Fruit fly (Drosophila melanogaster) whole organism: ENCODE measurements around the gene GstT4.

ENCODE experiments used
- CG8478 ChIP-seq: fragments of >200 bp; optimal IDR thresholded peaks from 2 replicates; lab custom pipeline; 2018; ENCODE audit warnings: inconsistent platforms
- Dll ChIP-seq: fragments of >200 bp; optimal IDR thresholded peaks from 2 replicates; lab custom pipeline; 2017
- EcR ChIP-seq, 2 experiments: fragments of >200 bp; optimal IDR thresholded peaks; 2 replicates each; lab custom pipeline; 2017; ENCODE audit warnings: missing biosample characterization in 2 of 2, missing genetic modification characterization in 2 of 2, missing genetic modification reagents in 2 of 2
- pan ChIP-seq: fragments of >200 bp; optimal IDR thresholded peaks from 2 replicates; lab custom pipeline; 2017
- psq ChIP-seq: fragments of >200 bp; optimal IDR thresholded peaks from 2 replicates; lab custom pipeline; 2017
- usp ChIP-seq: fragments of >200 bp; optimal IDR thresholded peaks from 2 replicates; lab custom pipeline; 2017; ENCODE audit warnings: missing biosample characterization, missing genetic modification characterization, mixed read lengths

DNA sequence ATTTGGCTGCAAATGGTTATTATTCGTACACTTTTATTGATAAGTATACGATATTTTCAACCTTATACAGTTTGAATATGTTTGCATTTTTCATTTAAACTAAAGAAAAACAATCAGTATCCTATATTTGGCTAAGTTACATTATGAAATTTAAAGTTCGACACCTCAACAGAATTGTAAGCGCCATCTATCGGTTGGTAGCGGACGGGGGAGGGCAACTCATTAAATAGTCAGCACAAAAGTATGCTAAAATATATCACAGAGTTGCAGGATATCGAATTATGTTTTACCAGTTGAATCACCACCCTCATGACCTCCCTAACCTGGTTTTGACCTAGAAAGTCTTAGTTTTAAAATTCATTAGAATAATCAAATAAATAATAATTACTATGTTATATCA lies 3.3 kb upstream of the GstT4 start:
- no peak for TF ChIP-seq Dll (lab: Kevin White, UChicago)
- TF ChIP-seq CG8478 (lab: Kevin White, UChicago): no peak
- no peak for TF ChIP-seq usp
- no peak for TF ChIP-seq psq
- no peak for TF ChIP-seq pan (lab: Kevin White, UChicago)
- TF ChIP-seq EcR (GFP tag; optimal IDR thresholded peaks at IDR 0.05; lab: Kevin White, UChicago): no peak
